Fruit fly (Drosophila melanogaster): ENCODE measurements around the gene hyx.

The hyx gene

DNA sequence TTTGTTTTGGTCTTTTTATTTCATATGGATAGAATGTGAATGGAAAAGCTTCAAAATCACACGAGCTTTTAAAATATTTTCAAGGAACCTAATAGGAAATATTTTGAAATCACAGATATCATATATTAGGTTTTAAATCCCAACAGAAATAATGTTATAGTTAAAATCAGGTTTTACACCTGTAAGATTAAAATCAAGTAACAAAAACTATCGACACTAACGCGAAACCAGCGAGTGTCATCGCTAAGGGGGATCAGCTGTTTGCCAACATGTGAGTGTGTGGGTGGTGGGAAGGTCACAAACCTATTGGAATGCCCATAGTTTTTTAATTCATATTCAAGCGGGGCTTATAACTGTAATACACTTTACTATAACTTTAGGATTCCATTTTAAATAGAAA is at the start of gene hyx (continued):
- TF ChIP-seq Doc3 (GFP tag; IDR thresholded peaks at IDR 0.05; ENCODE audit: partially characterized antibody) (peak; percentile 88), sqz (GFP tag; optimal IDR thresholded peaks at IDR 0.05) (no peak), CG31224 (GFP tag; IDR thresholded peaks at IDR 0.05) (no peak), pan (optimal IDR thresholded peaks at IDR 0.05) (no peak), pan (GFP tag; optimal IDR thresholded peaks at IDR 0.05 in 1 of 2, IDR thresholded peaks at IDR 0.05 in 1 of 2) (no peak), Six4 (GFP tag; optimal IDR thresholded peaks at IDR 0.05) (no peak), dimm (GFP tag; IDR thresholded peaks at IDR 0.05) (no peak), peb (GFP tag; IDR thresholded peaks at IDR 0.05) (no peak), gce (GFP tag; IDR thresholded peaks at IDR 0.05) (no peak), disco-r (GFP tag; optimal IDR thresholded peaks at IDR 0.05) (no peak), Tbp (GFP tag; optimal IDR thresholded peaks at IDR 0.05) (no peak), pfk (GFP tag; optimal IDR thresholded peaks at IDR 0.05) (no peak), CG11398 (GFP tag; optimal IDR thresholded peaks at IDR 0.05) (no peak), CG8290 (GFP tag; optimal IDR thresholded peaks at IDR 0.05) (peak; percentile 27), CG8290 (tag; optimal IDR thresholded peaks at IDR 0.05) (peak in 1 of 2 experiments; percentile 86), Dll (GFP tag; IDR thresholded peaks at IDR 0.05; ENCODE audit: partially characterized antibody) (peak; percentile 93), Side (GFP tag; optimal IDR thresholded peaks at IDR 0.05) (peak; percentile 27), CG5953 (GFP tag; IDR thresholded peaks at IDR 0.05) (no peak), hbn (GFP tag; IDR thresholded peaks at IDR 0.05; ENCODE audit: partially characterized antibody) (peak; percentile 84), HLH54F (GFP tag; optimal IDR thresholded peaks at IDR 0.05) (peak; percentile 13), kah (GFP tag; optimal IDR thresholded peaks at IDR 0.05) (no peak), CG3726 (GFP tag; IDR thresholded peaks at IDR 0.05) (no peak), CG3407 (GFP tag; optimal IDR thresholded peaks at IDR 0.05) (no peak), CG6175 (GFP tag; IDR thresholded peaks at IDR 0.05) (no peak), bigmax (GFP tag; optimal IDR thresholded peaks at IDR 0.05) (no peak), Rx (GFP tag; IDR thresholded peaks at IDR 0.05) (no peak), aop (GFP tag; IDR thresholded peaks at IDR 0.05) (no peak), br (optimal IDR thresholded peaks at IDR 0.05) (no peak), gsb (GFP tag; IDR thresholded peaks at IDR 0.05) (no peak), CG14014 (GFP tag; IDR thresholded peaks at IDR 0.05) (peak; percentile 30; the same call in 1 of the 2 replicates), CG9817 (tag; optimal IDR thresholded peaks at IDR 0.05) (peak; percentile 9), tap (tag; optimal IDR thresholded peaks at IDR 0.05) (peak; percentile 30), CG1603 (tag; optimal IDR thresholded peaks at IDR 0.05) (peak; percentile 62), CG10462 (GFP tag; optimal IDR thresholded peaks at IDR 0.05) (no peak), CG17385 (GFP tag; optimal IDR thresholded peaks at IDR 0.05) (peak; percentile 38), Atf3 (GFP tag; optimal IDR thresholded peaks at IDR 0.05) (no peak), CG11723 (GFP tag; optimal IDR thresholded peaks at IDR 0.05) (no peak), YL-1 (GFP tag; optimal IDR thresholded peaks at IDR 0.05) (no peak), CG13287 (GFP tag; IDR thresholded peaks at IDR 0.05; ENCODE audit: partially characterized antibody) (peak; percentile 94), unpg (GFP tag; optimal IDR thresholded peaks at IDR 0.05) (peak; percentile 14), CG2120 (GFP tag; optimal IDR thresholded peaks at IDR 0.05) (peak; percentile 77), Nf-YC (tag; optimal IDR thresholded peaks at IDR 0.05) (peak; percentile 48), odd (GFP tag; optimal IDR thresholded peaks at IDR 0.05) (peak; percentile 20), phol (tag; optimal IDR thresholded peaks at IDR 0.05) (peak; percentile 33), psq (GFP tag; optimal IDR thresholded peaks at IDR 0.05) (no peak), eve (GFP tag; optimal IDR thresholded peaks at IDR 0.05) (no peak), Rfx (GFP tag; IDR thresholded peaks at IDR 0.05) (peak; percentile 73), Adf1 (GFP tag; IDR thresholded peaks at IDR 0.05) (no peak), Mrtf (GFP tag; IDR thresholded peaks at IDR 0.05) (no peak), onecut (GFP tag; IDR thresholded peaks at IDR 0.05) (no peak), pzg (GFP tag; optimal IDR thresholded peaks at IDR 0.05) (peak; percentile 54), sens-2 (GFP tag; IDR thresholded peaks at IDR 0.05) (no peak), CG4404 (GFP tag; IDR thresholded peaks at IDR 0.05) (no peak), CG9609 (GFP tag; optimal IDR thresholded peaks at IDR 0.05) (peak; percentile 8)
